Worm (Caenorhabditis elegans): ENCODE results near the gene C07G1.7.
A peak's percentile ranks its signal among the peaks of the same experiment; 100 is the strongest.

Gene C07G1.7

ce11 chrIV:8219987-8220386 is 8.3 kb upstream of the C07G1.7 start, which contains the start of gene ocr-2:
Gene ocr-2 (minus strand): TSS chrIV:8220087.
- TF ChIP-seq mbf-1 (tag; optimal IDR thresholded peaks at IDR 0.05) = no peak
- no peak for TF ChIP-seq lin-11 (tag; optimal IDR thresholded peaks at IDR 0.05)
- TF ChIP-seq nhr-6 (tag; optimal IDR thresholded peaks at IDR 0.05) = no peak

ce11 chrIV:8210300-8210699 is 1.3 kb downstream of the C07G1.7 start, which contains the start of gene C07G1.6:
Gene C07G1.6 (minus strand): TSS chrIV:8210400.
- TF ChIP-seq dmd-4 (tag; optimal IDR thresholded peaks at IDR 0.05) (no peak), nhr-23 (tag; optimal IDR thresholded peaks at IDR 0.05) (no peak)

DNA sequence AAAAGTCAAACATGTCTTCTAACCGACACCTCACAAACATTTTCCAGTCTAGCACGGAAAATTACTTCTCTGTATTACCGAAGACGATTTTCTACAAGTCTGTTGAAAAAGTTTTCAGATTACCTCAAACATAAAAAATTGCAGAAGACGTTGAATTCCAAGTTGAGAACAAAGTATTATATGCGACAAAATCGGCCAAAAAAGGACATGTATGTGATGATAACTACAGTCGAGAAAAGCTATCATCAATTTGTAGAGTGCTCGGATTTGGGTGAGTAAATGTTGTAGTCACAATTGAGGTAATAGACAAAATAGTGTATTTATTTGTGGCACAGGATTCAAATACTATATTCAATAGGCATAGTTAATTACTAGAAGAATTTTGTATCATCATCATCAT is 2.8 kb downstream of the C07G1.7 start:
- TF ChIP-seq nhr-23 (tag; optimal IDR thresholded peaks at IDR 0.05) (no peak), Y55F3AM.14 (GFP tag; optimal IDR thresholded peaks at IDR 0.05) (no peak), aly-2 (tag; optimal IDR thresholded peaks at IDR 0.05) (no peak), sma-3 (GFP tag; optimal IDR thresholded peaks at IDR 0.05) (no peak), ZK546.5 (tag; optimal IDR thresholded peaks at IDR 0.05) (no peak)

- TF ChIP-seq lin-39 (tag; optimal IDR thresholded peaks at IDR 0.05) = no peak
- TF ChIP-seq nhr-25 (tag; optimal IDR thresholded peaks at IDR 0.05) = no peak
- no peak for TF ChIP-seq peb-1 (tag; optimal IDR thresholded peaks at IDR 0.05)
- no peak for TF ChIP-seq zag-1 (tag; optimal IDR thresholded peaks at IDR 0.05)
- TF ChIP-seq alr-1 (tag; optimal IDR thresholded peaks at IDR 0.05) = no peak
- TF ChIP-seq nhr-11 (tag; optimal IDR thresholded peaks at IDR 0.05) = no peak
- no peak for TF ChIP-seq F13H6.1 (tag; optimal IDR thresholded peaks at IDR 0.05)
- TF ChIP-seq R02D3.7 (tag; optimal IDR thresholded peaks at IDR 0.05) = no peak
- TF ChIP-seq ceh-16 (tag; optimal IDR thresholded peaks at IDR 0.05) = no peak
- TF ChIP-seq snpc-4 (tag; optimal IDR thresholded peaks at IDR 0.05) = no peak
- no peak for TF ChIP-seq dmd-4 (tag; optimal IDR thresholded peaks at IDR 0.05)
- TF ChIP-seq nhr-23 (tag; optimal IDR thresholded peaks at IDR 0.05) = no peak
- no peak for TF ChIP-seq egl-27 (tag; optimal IDR thresholded peaks at IDR 0.05)
- no peak for TF ChIP-seq ZK546.5 (tag; optimal IDR thresholded peaks at IDR 0.05)
- TF ChIP-seq nhr-6 (tag; optimal IDR thresholded peaks at IDR 0.05) = no peak
- TF ChIP-seq lin-13 (GFP tag; optimal IDR thresholded peaks at IDR 0.05) = no peak
These were observed 5.3 kb downstream of the C07G1.7 start, which contains the start of gene svh-1 for ce11 chrIV:8206314-8206713. Gene svh-1 (plus strand): TSS chrIV:8206614.

DNA sequence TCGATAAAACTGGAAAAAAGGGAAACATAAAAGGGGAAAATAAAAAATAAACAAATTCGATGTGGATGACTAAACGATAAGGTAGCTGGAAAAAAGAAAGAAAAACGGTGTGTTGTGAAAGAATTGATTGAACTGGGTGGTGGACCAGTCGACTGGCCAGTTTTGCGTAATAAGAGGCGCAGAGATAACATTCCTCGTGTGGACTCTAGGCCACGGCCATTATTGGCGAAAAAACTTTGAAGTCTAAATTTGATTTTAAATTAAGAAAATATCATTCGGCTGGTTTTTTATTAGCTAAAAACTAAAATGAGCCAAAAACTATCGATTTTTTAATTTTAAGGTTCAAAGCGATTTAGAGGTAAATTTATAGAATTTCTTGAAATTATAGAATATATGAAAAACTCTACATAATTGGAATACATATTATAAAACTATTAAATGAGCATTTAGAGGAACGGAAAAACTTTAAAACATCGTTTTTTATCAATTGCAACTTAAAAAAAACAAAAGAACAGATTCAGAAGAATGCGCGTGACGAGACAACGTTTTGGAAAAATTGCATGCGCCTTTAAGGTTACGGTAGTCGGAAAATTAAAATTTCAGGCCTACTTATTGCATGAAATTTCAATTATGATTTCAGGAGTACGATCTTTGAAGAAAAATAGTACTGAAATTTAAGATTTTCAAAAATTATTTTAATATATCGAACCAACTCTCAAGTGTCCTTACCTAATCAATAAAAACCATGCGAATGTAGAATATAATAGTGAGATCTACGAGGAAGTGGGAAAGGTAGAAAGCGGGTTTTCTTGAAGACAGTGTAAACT is 6.2 kb downstream of the C07G1.7 start, which contains the start of gene hgrs-1:
TSS of gene hgrs-1 (minus strand) at position 777 of the 827 bp plus-strand sequence.
- TF ChIP-seq alr-1 (tag; optimal IDR thresholded peaks at IDR 0.05) = no peak
- no peak for TF ChIP-seq skn-1 (tag; optimal IDR thresholded peaks at IDR 0.05)
- no peak for TF ChIP-seq ztf-1 (GFP tag; conservative IDR thresholded peaks at IDR 0.05)
- no peak for TF ChIP-seq lsy-2 (tag; optimal IDR thresholded peaks at IDR 0.05)
- peak; percentile 43 for TF ChIP-seq fos-1 (tag; optimal IDR thresholded peaks at IDR 0.05)
- TF ChIP-seq peb-1 (tag; optimal IDR thresholded peaks at IDR 0.05) = no peak
- no peak for TF ChIP-seq ama-1 (optimal IDR thresholded peaks at IDR 0.05)
- no peak for TF ChIP-seq gmeb-1 (tag; optimal IDR thresholded peaks at IDR 0.05)
- TF ChIP-seq nhr-11 (tag; optimal IDR thresholded peaks at IDR 0.05) = no peak
- no peak for TF ChIP-seq dmd-4 (tag; optimal IDR thresholded peaks at IDR 0.05)
- no peak for TF ChIP-seq ZK546.5 (tag; optimal IDR thresholded peaks at IDR 0.05)
- peak; percentile 46 for TF ChIP-seq C34F6.9 (tag; optimal IDR thresholded peaks at IDR 0.05)
- no peak for TF ChIP-seq sma-3 (GFP tag; optimal IDR thresholded peaks at IDR 0.05)
- no peak for TF ChIP-seq sma-9 (GFP tag; optimal IDR thresholded peaks at IDR 0.05)
- no peak for TF ChIP-seq sma-9 (tag; optimal IDR thresholded peaks at IDR 0.05)
- no peak for TF ChIP-seq ceh-16 (tag; optimal IDR thresholded peaks at IDR 0.05)
- no peak for TF ChIP-seq mdl-1 (tag; optimal IDR thresholded peaks at IDR 0.05)
- TF ChIP-seq lin-11 (tag; optimal IDR thresholded peaks at IDR 0.05) = no peak

ce11 chrIV:8203555-8203954 is 8.1 kb downstream of the C07G1.7 start:
- TF ChIP-seq zag-1 (tag; optimal IDR thresholded peaks at IDR 0.05) = no peak

Data from whole organism, L2 larva.